Worm (Caenorhabditis elegans): ENCODE results near the gene ZK180.8.

ce11 chrIV:4484555-4484954 lies 27.0 kb downstream of the ZK180.8 start:
- TF ChIP-seq sea-1 (GFP tag; conservative IDR thresholded peaks at IDR 0.05) = no peak
- TF ChIP-seq flt-1 (GFP tag; IDR thresholded peaks at IDR 0.05) = no peak
- TF ChIP-seq scrt-1 (GFP tag; IDR thresholded peaks at IDR 0.05) = no peak
- TF ChIP-seq aly-1 (tag; optimal IDR thresholded peaks at IDR 0.05) = no peak
- TF ChIP-seq hnd-1 (tag; optimal IDR thresholded peaks at IDR 0.05) = no peak
- no peak for TF ChIP-seq pes-1 (GFP tag; IDR thresholded peaks at IDR 0.05)
- TF ChIP-seq tbx-37 (GFP tag; conservative IDR thresholded peaks at IDR 0.05) = no peak
- TF ChIP-seq tbx-11 (GFP tag; IDR thresholded peaks at IDR 0.05) = no peak
- TF ChIP-seq ama-1 (optimal IDR thresholded peaks at IDR 0.05) = no peak
- no peak for TF ChIP-seq ceh-13 (GFP tag; optimal IDR thresholded peaks at IDR 0.05)

Data from whole organism, early embryonic.